Fruit fly (Drosophila melanogaster): Measurements from ENCODE around the gene Ald1.

Ald1 gene

dm6 chr3R:26261244-26261788 lies at the start of gene Ald1:
Gene Ald1 (minus strand): TSS chr3R:26261591.
- peak; percentile 2 for TF ChIP-seq CG17801 (GFP tag; optimal IDR thresholded peaks at IDR 0.05; ENCODE audit: partially characterized antibody)

dm6 chr3R:26280403-26280802 lies 19.0 kb upstream of the Ald1 start:
- TF ChIP-seq CG17801 (GFP tag; optimal IDR thresholded peaks at IDR 0.05; ENCODE audit: partially characterized antibody), result no peak

- TF ChIP-seq CG17801 (GFP tag; optimal IDR thresholded peaks at IDR 0.05; ENCODE audit: partially characterized antibody), result no peak
Observed at dm6 chr3R:26262478-26262877, 1.1 kb upstream of the Ald1 start, which contains the start of gene CG6154. Gene CG6154 (plus strand): TSS chr3R:26262662.

dm6 chr3R:26260692-26261243 lies 623 bp downstream of the Ald1 start:
- TF ChIP-seq CG17801 (GFP tag; optimal IDR thresholded peaks at IDR 0.05; ENCODE audit: partially characterized antibody), result peak; percentile 13

- TF ChIP-seq CG17801 (GFP tag; optimal IDR thresholded peaks at IDR 0.05; ENCODE audit: partially characterized antibody), result no peak
Observed at dm6 chr3R:26259863-26260262, 1.5 kb downstream of the Ald1 start.

dm6 chr3R:26258955-26259354 lies 2.4 kb downstream of the Ald1 start:
- TF ChIP-seq CG17801 (GFP tag; optimal IDR thresholded peaks at IDR 0.05; ENCODE audit: partially characterized antibody), result no peak

- no peak for TF ChIP-seq CG17801 (GFP tag; optimal IDR thresholded peaks at IDR 0.05; ENCODE audit: partially characterized antibody)
Observed at dm6 chr3R:26258384-26258819, 3.0 kb downstream of the Ald1 start.

dm6 chr3R:26253792-26254191 lies 7.6 kb downstream of the Ald1 start:
- no peak for TF ChIP-seq CG17801 (GFP tag; optimal IDR thresholded peaks at IDR 0.05; ENCODE audit: partially characterized antibody)

dm6 chr3R:26251730-26252129 lies 9.7 kb downstream of the Ald1 start:
- TF ChIP-seq CG17801 (GFP tag; optimal IDR thresholded peaks at IDR 0.05; ENCODE audit: partially characterized antibody), result no peak

- no peak for TF ChIP-seq CG17801 (GFP tag; optimal IDR thresholded peaks at IDR 0.05; ENCODE audit: partially characterized antibody)
Observed at dm6 chr3R:26249832-26250231, 11.6 kb downstream of the Ald1 start.

- peak; percentile 87 for TF ChIP-seq CG17801 (GFP tag; optimal IDR thresholded peaks at IDR 0.05; ENCODE audit: partially characterized antibody)
Observed at dm6 chr3R:26247801-26248525, 13.4 kb downstream of the Ald1 start.

dm6 chr3R:26242454-26243082 lies 18.8 kb downstream of the Ald1 start:
- TF ChIP-seq CG17801 (GFP tag; optimal IDR thresholded peaks at IDR 0.05; ENCODE audit: partially characterized antibody), result no peak

dm6 chr3R:26238945-26239344 lies 22.4 kb downstream of the Ald1 start:
- TF ChIP-seq CG17801 (GFP tag; optimal IDR thresholded peaks at IDR 0.05; ENCODE audit: partially characterized antibody), result no peak

- TF ChIP-seq CG17801 (GFP tag; optimal IDR thresholded peaks at IDR 0.05; ENCODE audit: partially characterized antibody), result no peak
Observed at dm6 chr3R:26237496-26237895, 23.9 kb downstream of the Ald1 start.

dm6 chr3R:26235034-26235433 lies 26.4 kb downstream of the Ald1 start:
- no peak for TF ChIP-seq CG17801 (GFP tag; optimal IDR thresholded peaks at IDR 0.05; ENCODE audit: partially characterized antibody)

- TF ChIP-seq CG17801 (GFP tag; optimal IDR thresholded peaks at IDR 0.05; ENCODE audit: partially characterized antibody), result peak; percentile 52
Observed at dm6 chr3R:26230016-26230415, 31.4 kb downstream of the Ald1 start, which contains the start of gene CG12290. Gene CG12290 (plus strand): TSS chr3R:26230248.

All from ovary, adult (tissue).